Fruit fly (Drosophila melanogaster): ENCODE data around the gene Baldspot.

Baldspot gene

DNA sequence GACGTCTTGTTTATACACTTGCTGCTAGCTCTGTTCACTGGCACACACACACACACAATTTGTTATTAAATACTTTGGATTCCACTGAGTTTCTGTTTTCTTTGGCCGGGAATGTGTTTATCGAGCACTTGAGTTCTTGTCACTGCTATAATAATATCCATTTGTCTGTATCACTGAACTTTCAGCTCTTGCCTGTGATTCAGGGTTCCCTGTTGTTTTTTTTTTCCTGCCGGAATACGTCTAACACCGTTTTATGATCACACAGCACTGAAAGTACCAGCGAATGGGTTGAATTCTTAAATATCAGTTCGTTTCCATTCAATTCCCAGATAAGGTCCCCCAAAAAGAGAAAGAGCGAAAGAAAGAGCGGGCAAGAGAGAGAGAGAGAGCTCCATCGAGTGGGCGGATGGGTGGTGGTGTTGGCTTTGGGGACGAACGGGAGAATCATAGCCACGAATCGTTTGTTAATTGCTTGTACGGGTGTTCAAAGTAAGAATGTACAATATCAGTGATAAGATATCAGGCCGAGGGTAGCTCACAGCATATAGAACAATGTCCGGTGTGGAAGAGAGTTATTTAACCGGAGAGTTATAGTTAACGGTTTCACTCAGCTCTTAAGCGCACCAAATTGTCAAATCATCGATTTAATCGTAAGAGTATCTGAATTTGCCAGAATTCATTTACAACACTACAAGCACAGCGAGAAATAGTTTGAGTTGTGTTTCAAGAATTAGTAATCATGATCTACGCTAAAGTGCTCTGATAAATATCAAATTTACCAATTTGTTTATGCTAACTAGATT lies 6.4 kb upstream of the Baldspot start, which contains the start of gene Galphaf:
Galphaf (minus strand) TSS at position 272 of the 803 bp plus-strand sequence.
- TF ChIP-seq usp (GFP tag; optimal IDR thresholded peaks at IDR 0.05): no peak
- TF ChIP-seq EcR (GFP tag; optimal IDR thresholded peaks at IDR 0.05): no peak
- TF ChIP-seq pan (optimal IDR thresholded peaks at IDR 0.05): no peak
- no peak for TF ChIP-seq CG8478 (optimal IDR thresholded peaks at IDR 0.05)
- TF ChIP-seq Dll (optimal IDR thresholded peaks at IDR 0.05): no peak
- TF ChIP-seq psq (optimal IDR thresholded peaks at IDR 0.05): no peak

DNA sequence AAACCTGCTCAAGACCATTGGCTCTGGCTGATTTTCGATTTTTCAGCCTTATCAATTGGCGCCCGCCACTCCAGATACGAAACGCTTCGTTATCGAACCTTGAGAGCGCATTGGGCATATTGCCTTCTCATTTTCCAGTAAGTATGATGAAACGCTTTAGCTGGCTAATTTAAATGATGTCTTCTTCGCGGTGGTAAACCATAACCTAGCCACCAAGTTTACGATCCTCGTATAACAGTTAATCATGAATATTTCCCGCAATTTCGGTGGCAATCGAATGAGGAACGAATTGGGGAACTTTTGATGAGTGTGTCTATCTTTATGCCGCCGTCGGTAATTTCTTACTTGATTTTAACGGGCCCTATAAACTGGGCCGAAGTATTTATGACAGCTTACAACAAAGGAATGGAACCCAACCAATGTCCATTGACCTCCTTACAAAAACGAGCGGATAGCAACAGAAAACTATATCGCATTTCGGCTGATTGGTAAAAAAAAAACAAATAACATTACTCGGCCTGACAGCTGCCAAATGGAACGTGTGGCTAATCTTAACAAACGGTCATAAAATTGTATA lies 5.1 kb upstream of the Baldspot start:
- no peak for TF ChIP-seq Dll (optimal IDR thresholded peaks at IDR 0.05)
- TF ChIP-seq pan (optimal IDR thresholded peaks at IDR 0.05): no peak
- TF ChIP-seq psq (optimal IDR thresholded peaks at IDR 0.05): no peak
- TF ChIP-seq EcR (GFP tag; optimal IDR thresholded peaks at IDR 0.05): no peak
- no peak for TF ChIP-seq usp (GFP tag; optimal IDR thresholded peaks at IDR 0.05)

DNA sequence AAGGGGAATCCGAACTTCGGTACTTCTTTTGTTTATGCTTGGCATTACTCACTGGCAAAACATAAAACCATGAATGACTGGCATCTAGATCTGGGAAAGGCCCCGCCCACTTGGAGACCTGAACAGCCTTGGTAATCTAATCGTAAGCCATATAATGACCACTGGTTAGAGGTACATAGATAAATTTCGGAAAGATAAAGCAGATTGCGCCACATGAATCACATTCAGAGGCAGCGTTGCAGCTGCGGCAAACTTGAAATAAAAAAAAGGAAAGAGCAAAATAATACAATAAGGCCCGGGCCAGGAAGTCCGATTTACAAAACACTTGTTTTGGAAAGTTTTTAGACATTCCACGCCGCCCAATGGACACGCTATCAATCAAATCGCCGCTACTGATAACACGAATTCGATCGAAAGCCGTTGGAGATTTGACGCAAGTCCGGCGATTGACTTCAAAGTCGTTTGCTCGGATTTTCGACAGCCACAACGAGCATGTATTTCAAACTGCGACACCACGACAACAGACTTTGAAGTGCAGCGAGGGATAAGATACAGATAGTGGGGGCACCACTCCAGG lies 2.8 kb upstream of the Baldspot start:
- TF ChIP-seq Dll (optimal IDR thresholded peaks at IDR 0.05) (no peak), usp (GFP tag; optimal IDR thresholded peaks at IDR 0.05) (no peak), CG8478 (optimal IDR thresholded peaks at IDR 0.05) (no peak), EcR (GFP tag; optimal IDR thresholded peaks at IDR 0.05) (no peak), psq (optimal IDR thresholded peaks at IDR 0.05) (no peak)

DNA sequence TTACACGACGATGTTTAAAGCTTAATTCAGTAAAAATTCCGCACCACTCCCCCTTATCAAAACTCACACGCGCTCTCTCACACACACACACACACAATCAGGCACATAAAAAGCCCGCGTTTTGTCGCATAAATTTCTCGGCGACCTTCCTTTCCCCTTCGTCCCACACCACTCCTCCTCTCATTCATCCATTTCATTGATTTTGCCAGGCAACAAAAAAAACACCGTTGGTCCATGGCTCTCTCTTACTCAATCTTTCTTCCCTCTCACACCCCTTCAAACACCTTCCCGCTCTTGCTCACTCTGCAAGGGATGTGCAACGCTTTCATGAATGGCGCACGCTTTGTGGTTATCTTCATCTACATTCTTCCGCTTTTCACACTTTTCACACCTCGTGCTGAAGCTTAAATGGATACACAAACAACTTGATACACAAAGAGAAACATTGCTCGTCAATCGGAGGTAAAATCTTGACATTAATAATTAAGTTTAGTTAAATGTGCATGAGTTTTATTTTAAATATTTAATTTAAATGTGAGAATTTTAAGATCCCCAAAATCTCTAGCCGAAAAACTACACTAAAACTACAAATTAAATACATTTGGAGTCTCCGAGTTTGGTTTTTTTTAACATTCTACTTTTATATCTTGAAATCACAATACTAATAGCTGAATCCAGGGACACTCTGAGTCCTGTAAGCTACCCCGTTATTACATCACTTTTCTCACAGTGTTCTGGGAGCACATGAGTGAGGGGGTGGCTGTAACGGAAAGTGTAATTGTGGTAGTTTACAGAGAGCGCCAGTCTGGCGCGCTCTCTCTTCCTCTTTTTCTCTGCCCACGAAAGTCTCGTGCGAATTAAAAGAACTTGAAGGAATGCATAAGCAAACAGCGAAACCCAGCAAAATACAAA lies 1.2 kb downstream of the Baldspot start:
- TF ChIP-seq usp (GFP tag; optimal IDR thresholded peaks at IDR 0.05): no peak

DNA sequence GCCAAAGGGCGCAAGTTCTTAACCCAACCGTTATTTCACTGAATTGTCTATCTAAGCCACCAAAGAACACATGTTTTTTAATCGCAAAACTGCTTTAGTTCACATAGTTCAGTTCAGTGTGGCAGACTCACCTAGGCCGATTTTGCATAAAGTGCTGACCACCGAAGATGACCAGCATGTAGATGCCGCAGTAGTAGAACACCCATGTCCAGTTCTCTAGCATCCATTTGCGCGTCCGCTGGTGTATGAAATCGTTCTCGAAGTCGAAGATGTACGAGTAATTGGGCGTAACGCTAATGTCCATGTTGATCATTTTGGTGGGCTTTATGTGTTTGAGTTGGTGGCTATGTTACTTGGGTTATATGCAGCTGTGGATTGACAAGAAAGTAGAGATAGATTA lies 2.3 kb downstream of the Baldspot start:
- TF ChIP-seq usp (GFP tag; optimal IDR thresholded peaks at IDR 0.05): no peak
- no peak for TF ChIP-seq psq (optimal IDR thresholded peaks at IDR 0.05)
- no peak for TF ChIP-seq CG8478 (optimal IDR thresholded peaks at IDR 0.05)
- TF ChIP-seq pan (optimal IDR thresholded peaks at IDR 0.05): no peak
- TF ChIP-seq EcR (GFP tag; optimal IDR thresholded peaks at IDR 0.05): no peak
- TF ChIP-seq Dll (optimal IDR thresholded peaks at IDR 0.05): no peak

DNA sequence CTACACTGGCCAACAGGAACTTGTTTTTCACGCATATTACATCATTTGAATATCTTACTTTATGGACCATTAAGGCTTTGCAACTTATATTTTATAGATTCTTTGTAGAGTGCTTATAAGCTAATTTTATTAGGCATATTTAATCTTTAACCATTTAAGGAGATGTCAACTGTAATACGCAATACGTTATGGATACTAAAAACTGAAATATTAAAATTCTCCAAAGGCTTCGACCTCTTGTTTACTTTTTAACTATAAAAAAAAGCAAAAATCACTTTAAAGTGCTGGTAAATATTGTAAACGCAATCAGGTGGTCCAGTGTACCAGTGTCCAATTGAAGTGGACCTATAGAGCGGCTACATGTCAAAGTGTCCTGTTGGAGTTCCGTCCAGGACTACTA lies 4.4 kb downstream of the Baldspot start:
- no peak for TF ChIP-seq CG8478 (optimal IDR thresholded peaks at IDR 0.05)
- TF ChIP-seq usp (GFP tag; optimal IDR thresholded peaks at IDR 0.05): no peak
- TF ChIP-seq EcR (GFP tag; optimal IDR thresholded peaks at IDR 0.05): no peak
- TF ChIP-seq Dll (optimal IDR thresholded peaks at IDR 0.05): no peak
- TF ChIP-seq pan (optimal IDR thresholded peaks at IDR 0.05): no peak
- no peak for TF ChIP-seq psq (optimal IDR thresholded peaks at IDR 0.05)

DNA sequence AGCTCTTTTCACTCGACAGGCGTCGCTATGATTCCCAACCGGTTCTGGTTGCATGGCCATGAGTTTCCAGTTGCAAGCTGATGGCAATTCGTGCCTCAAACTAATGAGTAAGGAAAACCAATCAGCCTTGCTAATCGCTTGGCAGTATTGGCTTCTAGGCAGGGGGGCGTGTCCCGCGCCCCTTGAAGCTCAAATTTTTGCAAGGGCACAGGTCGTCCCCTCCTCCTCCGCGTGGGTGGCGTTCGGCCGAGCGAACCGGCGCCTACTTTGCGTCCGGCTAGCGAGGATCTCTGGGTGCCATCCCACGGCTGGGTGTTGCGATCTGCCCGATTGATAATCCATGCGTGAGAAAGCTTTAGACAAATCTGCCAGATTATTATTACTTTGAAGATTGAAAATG lies 7.7 kb downstream of the Baldspot start:
- TF ChIP-seq pan (optimal IDR thresholded peaks at IDR 0.05): no peak
- TF ChIP-seq EcR (GFP tag; optimal IDR thresholded peaks at IDR 0.05): no peak
- no peak for TF ChIP-seq usp (GFP tag; optimal IDR thresholded peaks at IDR 0.05)
- TF ChIP-seq Dll (optimal IDR thresholded peaks at IDR 0.05): no peak
- TF ChIP-seq CG8478 (optimal IDR thresholded peaks at IDR 0.05): no peak
- no peak for TF ChIP-seq psq (optimal IDR thresholded peaks at IDR 0.05)

DNA sequence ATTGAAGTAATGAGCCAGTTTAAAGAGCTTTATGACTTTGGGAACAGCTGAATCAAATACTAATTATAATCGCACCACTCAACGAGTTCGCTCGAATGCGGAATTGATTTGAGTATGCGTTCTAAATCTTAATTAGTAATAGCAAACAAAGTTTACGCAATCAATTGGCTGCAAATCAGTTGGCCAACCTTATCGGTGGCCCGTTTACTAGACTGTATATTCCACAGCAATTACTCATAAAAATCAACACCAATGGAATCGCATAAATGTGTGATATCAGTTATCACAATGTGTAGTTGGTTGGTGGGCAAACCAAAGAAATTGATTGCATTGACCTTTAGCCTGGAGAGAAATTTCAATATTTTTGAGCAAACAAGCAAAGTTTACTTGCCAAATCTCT lies 8.9 kb downstream of the Baldspot start:
- no peak for TF ChIP-seq psq (optimal IDR thresholded peaks at IDR 0.05)
- TF ChIP-seq usp (GFP tag; optimal IDR thresholded peaks at IDR 0.05): no peak
- TF ChIP-seq Dll (optimal IDR thresholded peaks at IDR 0.05): no peak
- TF ChIP-seq CG8478 (optimal IDR thresholded peaks at IDR 0.05): no peak
- TF ChIP-seq pan (optimal IDR thresholded peaks at IDR 0.05): no peak
- no peak for TF ChIP-seq EcR (GFP tag; optimal IDR thresholded peaks at IDR 0.05)

DNA sequence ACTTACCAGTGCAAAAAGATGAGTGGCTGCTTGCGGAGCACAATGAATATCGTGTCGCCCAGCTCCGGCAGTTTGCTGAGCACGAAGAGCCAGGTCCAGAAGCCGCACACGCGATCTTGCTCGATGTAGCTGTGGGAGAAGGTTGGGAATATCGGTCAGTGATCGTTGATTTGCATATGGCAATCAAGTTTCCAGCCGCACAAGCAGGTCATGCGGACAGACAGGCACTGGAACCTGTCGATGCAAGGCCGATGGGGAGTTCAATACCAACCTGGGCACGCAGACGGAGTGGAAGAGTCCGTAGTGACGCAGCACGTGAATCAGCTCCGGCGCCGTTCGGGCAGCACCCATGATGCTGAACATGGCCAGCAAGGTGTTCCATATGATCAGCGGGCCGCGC lies 10.3 kb downstream of the Baldspot start:
- TF ChIP-seq usp (GFP tag; optimal IDR thresholded peaks at IDR 0.05) (no peak), EcR (GFP tag; optimal IDR thresholded peaks at IDR 0.05) (no peak), psq (optimal IDR thresholded peaks at IDR 0.05) (no peak), pan (optimal IDR thresholded peaks at IDR 0.05) (no peak), Dll (optimal IDR thresholded peaks at IDR 0.05) (no peak), CG8478 (optimal IDR thresholded peaks at IDR 0.05) (no peak)

DNA sequence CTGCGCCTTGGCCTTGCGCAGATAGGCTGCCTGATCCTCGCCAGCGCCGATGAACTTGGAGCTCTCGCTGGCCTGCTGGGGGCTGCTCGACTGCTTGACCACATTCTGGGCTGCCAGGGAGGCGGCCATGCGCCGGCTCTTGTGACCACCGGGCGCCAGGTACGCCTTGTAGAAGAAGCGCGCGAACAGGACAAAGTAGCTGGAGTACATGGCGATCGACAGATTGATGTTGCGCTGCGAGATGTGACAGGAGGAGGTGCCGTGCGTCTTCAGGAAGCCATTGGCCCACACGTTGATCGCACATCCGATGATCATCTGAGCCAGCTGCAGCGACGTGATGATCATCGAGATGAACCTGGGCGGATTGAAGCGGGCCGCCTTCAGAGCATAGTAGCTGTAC lies 11.3 kb downstream of the Baldspot start:
- TF ChIP-seq CG8478 (optimal IDR thresholded peaks at IDR 0.05) (no peak), pan (optimal IDR thresholded peaks at IDR 0.05) (no peak)

DNA sequence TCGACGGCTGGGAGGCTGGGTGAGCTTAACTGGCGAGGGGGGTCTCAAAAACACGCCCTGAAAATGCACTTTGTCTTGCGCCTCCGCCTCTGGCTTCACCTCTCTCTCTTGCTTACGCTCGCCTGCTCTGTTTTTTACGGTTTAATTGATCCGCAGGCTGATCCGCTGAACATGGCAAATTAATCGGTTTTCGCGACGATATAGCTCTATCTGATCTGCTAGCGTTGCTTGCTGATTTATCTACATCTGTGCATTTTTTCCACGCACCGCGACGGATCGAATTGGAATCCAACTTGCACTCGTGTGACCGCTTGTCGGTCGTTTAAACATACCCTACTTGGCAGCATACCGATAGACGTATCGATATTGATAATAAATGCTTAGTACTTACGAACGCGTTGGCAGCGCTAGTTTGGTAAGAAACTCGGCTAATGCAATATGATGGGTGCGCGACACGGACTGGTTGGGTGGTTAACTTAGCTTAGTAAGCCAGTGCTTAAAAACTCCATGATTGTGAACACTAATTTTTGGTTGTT lies 13.8 kb downstream of the Baldspot start, which contains the start of gene Abl:
Abl (minus strand) TSS at position 305 of the 536 bp plus-strand sequence.
- TF ChIP-seq pan (optimal IDR thresholded peaks at IDR 0.05) (no peak), EcR (GFP tag; optimal IDR thresholded peaks at IDR 0.05) (no peak), CG8478 (optimal IDR thresholded peaks at IDR 0.05) (no peak), Dll (optimal IDR thresholded peaks at IDR 0.05) (no peak), psq (optimal IDR thresholded peaks at IDR 0.05) (no peak)
